Worm (Caenorhabditis elegans) whole organism, midembryonic: ENCODE data around the gene H27A22.1.

Source experiments
- T22C8.4 ChIP-seq: fragments of 200-800 bp; sonication (Bioruptor generic); IDR thresholded peaks from 2 replicates; pipeline ENCODE4 v1.3.6; 2022; ENCODE audit warnings: missing genetic modification characterization, missing compliant biosample characterization
- cog-1 ChIP-seq: sonication (generic microtip); optimal IDR thresholded peaks from 2 replicates; lab custom pipeline; 2016; ENCODE audit warnings: missing genetic modification characterization, missing compliant biosample characterization
- flt-1 ChIP-seq: fragments of 200-800 bp; sonication (Bioruptor generic); IDR thresholded peaks from 2 replicates; pipeline ENCODE4 v1.3.6; 2022; ENCODE audit warnings: missing genetic modification characterization, missing compliant biosample characterization
- klf-2 ChIP-seq: fragments of 200-800 bp; sonication (Bioruptor generic); conservative IDR thresholded peaks from 2 replicates; pipeline ENCODE4 v1.3.6; 2022; ENCODE audit warnings: missing genetic modification reagents, missing genetic modification characterization, missing compliant biosample characterization
- med-1 ChIP-seq: sonication (generic microtip); optimal IDR thresholded peaks from 2 replicates; lab custom pipeline; 2017; ENCODE audit warnings: missing genetic modification characterization, mild to moderate bottlenecking, missing compliant biosample characterization, antibody characterized with exemption, missing genetic modification reagents; ENCODE audit not compliant: insufficient read depth
- ref-1 ChIP-seq: fragments of 200-800 bp; sonication (Bioruptor generic); conservative IDR thresholded peaks from 2 replicates; pipeline ENCODE4 v1.3.6; 2022; ENCODE audit warnings: missing genetic modification reagents, missing genetic modification characterization, missing compliant biosample characterization
- tab-1 ChIP-seq: fragments of 200-800 bp; sonication (Bioruptor generic); IDR thresholded peaks from 2 replicates; pipeline ENCODE4 v1.3.6; 2022; ENCODE audit warnings: missing genetic modification characterization, missing compliant biosample characterization
- ztf-23 ChIP-seq: fragments of 200-800 bp; sonication (Bioruptor generic); IDR thresholded peaks from 2 replicates; pipeline ENCODE4 v1.3.6; 2022; ENCODE audit warnings: missing genetic modification reagents, missing genetic modification characterization, missing compliant biosample characterization
- ztf-29 ChIP-seq: fragments of 200-800 bp; sonication (Bioruptor generic); IDR thresholded peaks from 2 replicates; pipeline ENCODE4 v1.3.6; 2022; ENCODE audit warnings: missing genetic modification reagents, missing genetic modification characterization, missing compliant biosample characterization

Gene H27A22.1

DNA sequence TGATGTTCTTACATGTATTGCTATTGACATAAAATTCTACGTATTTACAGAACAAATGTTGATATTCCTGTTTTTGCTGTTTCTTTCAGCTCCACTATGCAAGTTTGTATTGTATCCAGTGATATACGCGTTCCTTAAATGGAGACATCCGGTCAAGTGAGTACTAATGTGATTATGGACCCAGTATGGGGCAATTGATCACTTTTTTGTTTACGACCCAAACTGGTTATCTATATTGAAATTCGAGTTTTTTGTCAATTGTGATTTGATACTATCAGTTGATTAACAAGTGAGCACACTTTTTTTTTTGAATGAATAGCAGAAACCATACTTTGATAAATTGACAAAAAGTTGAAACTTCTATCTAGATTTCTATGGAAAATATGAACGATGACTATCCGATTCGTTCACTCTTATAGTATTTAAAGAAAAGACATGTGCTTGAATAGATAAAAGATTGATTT lies 20.5 kb upstream of the H27A22.1 start, which contains the start of gene T21C9.6:
Gene T21C9.6, plus strand, starts transcription at position 51 of the 464 bp plus-strand sequence.
- TF ChIP-seq klf-2: no peak
- TF ChIP-seq T22C8.4 (GFP tag; lab: Robert Waterston, UW): no peak
- no peak for TF ChIP-seq ref-1 (GFP tag; lab: Robert Waterston, UW)
- TF ChIP-seq flt-1 (GFP tag; lab: Robert Waterston, UW): no peak
- TF ChIP-seq med-1 (GFP tag; lab: Kevin White, UChicago): no peak
- no peak for TF ChIP-seq cog-1 (tag; lab: Kevin White, UChicago)
- TF ChIP-seq ztf-29 (GFP tag; lab: Robert Waterston, UW): no peak
- TF ChIP-seq ztf-23 (GFP tag; lab: Robert Waterston, UW): no peak
- TF ChIP-seq tab-1 (GFP tag; lab: Robert Waterston, UW): no peak

DNA sequence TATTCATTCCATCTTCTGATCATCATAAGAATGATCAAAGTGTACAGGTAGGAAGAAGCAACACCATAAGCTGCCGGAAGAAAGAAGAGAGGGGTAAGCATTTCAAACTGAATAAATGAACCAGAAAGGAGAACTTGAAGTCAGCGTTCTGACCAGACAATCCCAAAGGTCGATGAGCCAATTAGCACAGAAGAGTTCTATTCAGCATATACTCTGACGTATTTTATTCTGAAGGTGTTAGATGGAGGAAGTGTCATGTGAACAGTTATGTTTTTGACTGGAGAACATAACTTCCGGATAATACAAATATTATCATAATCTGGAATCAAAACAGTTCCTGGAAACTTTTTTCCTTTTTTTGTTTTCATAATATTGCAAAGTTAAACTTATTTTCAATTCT lies 13.7 kb upstream of the H27A22.1 start, which contains the start of gene srg-32:
Gene srg-32, minus strand, starts transcription at position 101 of the 400 bp plus-strand sequence.
- TF ChIP-seq ztf-23 (GFP tag; lab: Robert Waterston, UW) (no peak), flt-1 (GFP tag; lab: Robert Waterston, UW) (no peak), cog-1 (tag; lab: Kevin White, UChicago) (no peak)

DNA sequence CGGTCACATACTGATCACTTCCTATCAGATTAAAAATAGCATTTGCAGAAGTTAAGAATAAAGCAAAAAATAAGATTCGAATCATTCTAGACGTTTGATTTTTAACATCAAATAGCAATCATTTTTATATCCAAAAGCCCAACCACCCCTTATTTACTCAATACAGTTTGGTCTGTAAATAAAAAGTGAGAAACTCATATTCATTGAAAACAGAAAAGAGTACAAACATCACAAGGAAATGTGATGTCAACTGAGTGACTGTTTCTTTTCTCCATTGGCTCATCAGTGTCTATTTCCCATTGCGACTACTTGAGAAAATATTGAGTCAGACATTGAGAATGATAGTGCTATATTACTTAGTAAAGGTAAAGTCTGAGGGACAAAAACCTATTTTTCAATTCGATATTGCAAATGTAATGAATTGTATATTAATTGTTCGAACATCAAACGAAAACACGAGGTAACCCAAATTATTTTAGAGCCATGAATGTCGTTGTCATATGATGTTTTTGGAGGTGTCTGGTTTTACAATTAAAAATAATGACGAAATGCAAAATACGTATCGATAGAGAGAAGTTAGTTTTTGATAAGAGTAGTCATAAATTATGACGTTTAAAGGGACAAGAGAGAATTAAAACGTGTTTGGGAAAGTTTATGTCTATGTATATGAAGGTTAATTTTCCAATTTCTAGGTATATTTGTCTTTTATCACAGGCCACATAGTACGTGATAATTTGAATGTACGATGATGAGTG lies 12.4 kb upstream of the H27A22.1 start, which contains the start of gene ttr-23:
Gene ttr-23, minus strand, starts transcription at position 87 of the 755 bp plus-strand sequence.
- TF ChIP-seq flt-1 (GFP tag; lab: Robert Waterston, UW) (no peak), med-1 (GFP tag; lab: Kevin White, UChicago) (no peak), klf-2 (no peak), ref-1 (GFP tag; lab: Robert Waterston, UW) (no peak), T22C8.4 (GFP tag; lab: Robert Waterston, UW) (no peak), cog-1 (tag; lab: Kevin White, UChicago) (no peak), ztf-23 (GFP tag; lab: Robert Waterston, UW) (no peak), ztf-29 (GFP tag; lab: Robert Waterston, UW) (no peak), tab-1 (GFP tag; lab: Robert Waterston, UW) (no peak)

ce11 chrV:10592479-10592878 lies 9.9 kb upstream of the H27A22.1 start, which contains the start of gene T21C9.9:
TSS of gene T21C9.9 (minus strand) at chrV:10592579.
- TF ChIP-seq flt-1 (GFP tag; lab: Robert Waterston, UW) (no peak), tab-1 (GFP tag; lab: Robert Waterston, UW) (no peak), T22C8.4 (GFP tag; lab: Robert Waterston, UW) (no peak), ztf-23 (GFP tag; lab: Robert Waterston, UW) (no peak), klf-2 (no peak), ref-1 (GFP tag; lab: Robert Waterston, UW) (no peak), med-1 (GFP tag; lab: Kevin White, UChicago) (no peak), cog-1 (tag; lab: Kevin White, UChicago) (no peak), ztf-29 (GFP tag; lab: Robert Waterston, UW) (no peak)

- TF ChIP-seq T22C8.4 (GFP tag; lab: Robert Waterston, UW) (no peak), ztf-23 (GFP tag; lab: Robert Waterston, UW) (no peak), cog-1 (tag; lab: Kevin White, UChicago) (no peak), flt-1 (GFP tag; lab: Robert Waterston, UW) (no peak), klf-2 (no peak), tab-1 (GFP tag; lab: Robert Waterston, UW) (no peak), med-1 (GFP tag; lab: Kevin White, UChicago) (no peak), ref-1 (GFP tag; lab: Robert Waterston, UW) (no peak), ztf-29 (GFP tag; lab: Robert Waterston, UW) (no peak)
Observed at ce11 chrV:10594810-10595209, 7.5 kb upstream of the H27A22.1 start, which contains the start of gene T21C9.11. TSS of gene T21C9.11 (minus strand) at chrV:10594910.

- TF ChIP-seq T22C8.4 (GFP tag; lab: Robert Waterston, UW): no peak
- no peak for TF ChIP-seq ref-1 (GFP tag; lab: Robert Waterston, UW)
- TF ChIP-seq flt-1 (GFP tag; lab: Robert Waterston, UW): no peak
- TF ChIP-seq ztf-23 (GFP tag; lab: Robert Waterston, UW): no peak
- no peak for TF ChIP-seq med-1 (GFP tag; lab: Kevin White, UChicago)
- TF ChIP-seq cog-1 (tag; lab: Kevin White, UChicago): no peak
- no peak for TF ChIP-seq tab-1 (GFP tag; lab: Robert Waterston, UW)
- TF ChIP-seq klf-2: no peak
- no peak for TF ChIP-seq ztf-29 (GFP tag; lab: Robert Waterston, UW)
Observed at ce11 chrV:10597234-10597633, 5.1 kb upstream of the H27A22.1 start, which contains the start of gene T21C9.13. TSS of gene T21C9.13 (plus strand) at chrV:10597266.

DNA sequence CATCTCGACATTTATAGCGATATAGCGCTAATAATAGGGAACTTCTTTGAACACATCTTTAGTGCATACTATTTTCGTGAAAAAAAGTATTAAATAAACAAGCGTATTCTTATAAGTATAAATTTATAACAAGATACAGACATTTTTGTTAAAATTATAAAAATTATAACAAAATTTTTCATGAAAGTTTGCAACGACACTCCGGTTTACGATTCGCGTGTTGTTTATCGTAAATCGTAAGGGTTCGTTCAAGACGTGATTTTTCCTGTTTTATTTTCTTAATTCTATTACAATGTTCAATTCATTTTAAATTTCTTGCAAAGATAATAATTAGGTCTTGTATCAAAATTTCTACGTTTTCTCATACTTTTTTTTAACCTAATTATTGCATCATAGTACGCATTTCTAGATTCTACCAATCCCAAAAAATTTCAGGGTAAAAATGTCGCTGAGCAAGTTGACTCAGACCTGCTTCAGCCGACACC lies 3.6 kb upstream of the H27A22.1 start, which contains the start of gene scpl-4:
Gene scpl-4, plus strand, starts transcription at position 435 of the 485 bp plus-strand sequence.
- TF ChIP-seq tab-1 (GFP tag; lab: Robert Waterston, UW) (no peak), flt-1 (GFP tag; lab: Robert Waterston, UW) (no peak), ref-1 (GFP tag; lab: Robert Waterston, UW) (no peak), klf-2 (no peak), ztf-23 (GFP tag; lab: Robert Waterston, UW) (no peak), med-1 (GFP tag; lab: Kevin White, UChicago) (no peak), T22C8.4 (GFP tag; lab: Robert Waterston, UW) (no peak), ztf-29 (GFP tag; lab: Robert Waterston, UW) (no peak), cog-1 (tag; lab: Kevin White, UChicago) (no peak)

ce11 chrV:10615496-10615895 lies 13.1 kb downstream of the H27A22.1 start, which contains the start of gene H09F14.1:
TSS of gene H09F14.1 (minus strand) at chrV:10615596.
- TF ChIP-seq ztf-23 (GFP tag; lab: Robert Waterston, UW) (no peak), tab-1 (GFP tag; lab: Robert Waterston, UW) (no peak), cog-1 (tag; lab: Kevin White, UChicago) (no peak), flt-1 (GFP tag; lab: Robert Waterston, UW) (no peak)
